Fruit fly (Drosophila melanogaster) Kc167 (cell line): Measurements from ENCODE around the gene CG43448.

Experiments used
- h ChIP-seq: fragments of >200 bp; optimal IDR thresholded peaks from 3 replicates; lab custom pipeline; 2018; ENCODE audit warnings: missing external identifiers
- ttk ChIP-seq: sonication (Bioruptor generic); optimal IDR thresholded peaks from 2 replicates; lab custom pipeline; 2017; ENCODE audit warnings: missing external identifiers

DNA sequence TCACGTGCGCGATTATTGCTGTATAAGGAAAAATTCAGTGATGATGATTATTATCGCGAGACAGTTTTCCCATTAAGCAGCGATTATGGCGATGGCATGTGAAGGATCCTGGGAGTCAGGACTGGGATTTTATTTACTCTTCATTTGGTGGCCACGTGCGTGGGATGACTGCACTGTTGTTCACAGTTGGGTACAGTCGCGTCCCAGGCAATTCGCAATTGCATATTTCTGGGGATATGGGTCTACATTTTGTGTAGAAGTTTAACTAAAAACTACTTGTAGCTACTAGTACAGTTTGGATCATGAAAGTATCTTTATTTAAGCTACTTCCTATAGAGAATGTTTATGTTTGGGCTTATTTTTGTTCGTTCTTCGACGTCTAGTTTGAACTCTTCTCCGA lies 540 bp downstream of the CG43448 start:
- TF ChIP-seq h (lab: Kevin White, UChicago) (no peak), ttk (lab: Kevin White, UChicago) (no peak)
